Worm (Caenorhabditis elegans): ENCODE measurements around the gene T13C5.10.

Gene T13C5.10

ce11 chrX:6203315-6203714, 15.4 kb downstream of the T13C5.10 start:
- no peak for TF ChIP-seq ZK546.5 (tag; optimal IDR thresholded peaks at IDR 0.05)
- no peak for TF ChIP-seq gei-8 (GFP tag; optimal IDR thresholded peaks at IDR 0.05)
- TF ChIP-seq dmd-6 (GFP tag; IDR thresholded peaks at IDR 0.05) = peak; percentile 22; the same call in 1 of the 2 replicates
- TF ChIP-seq ceh-32 (tag; optimal IDR thresholded peaks at IDR 0.05; ENCODE audit: poor library complexity) = no peak
- TF ChIP-seq daf-16 (GFP tag; optimal IDR thresholded peaks at IDR 0.05) = no peak
- peak; percentile 41 for TF ChIP-seq daf-16 (tag; optimal IDR thresholded peaks at IDR 0.05)
- TF ChIP-seq php-3 (GFP tag; IDR thresholded peaks at IDR 0.05) = peak; percentile 60; the same call in 1 of the 2 replicates
- no peak for TF ChIP-seq hlh-30 (tag; optimal IDR thresholded peaks at IDR 0.05; ENCODE audit: insufficient read depth)
- peak; percentile 60 for TF ChIP-seq aha-1 (tag)
- TF ChIP-seq sdz-12 (GFP tag; optimal IDR thresholded peaks at IDR 0.05) = no peak
- TF ChIP-seq unc-39 (tag; optimal IDR thresholded peaks at IDR 0.05) = no peak

- TF ChIP-seq egl-27 (tag; optimal IDR thresholded peaks at IDR 0.05) = no peak
- peak; percentile 46 for TF ChIP-seq nhr-48 (tag; optimal IDR thresholded peaks at IDR 0.05)
- peak; percentile 35 for TF ChIP-seq nhr-11 (tag; optimal IDR thresholded peaks at IDR 0.05)
- TF ChIP-seq mxl-3 (GFP tag; optimal IDR thresholded peaks at IDR 0.05) = peak; percentile 37
- TF ChIP-seq nhr-77 (tag; optimal IDR thresholded peaks at IDR 0.05) = peak; percentile 6
- TF ChIP-seq saeg-2 (GFP tag; IDR thresholded peaks at IDR 0.05) = no peak
- peak in 1 of 2 experiments; percentile 49 for TF ChIP-seq mdl-1 (tag; optimal IDR thresholded peaks at IDR 0.05)
- peak; percentile 64 for TF ChIP-seq nhr-10 (tag; optimal IDR thresholded peaks at IDR 0.05)
- TF ChIP-seq Y75B8A.6 (GFP tag; IDR thresholded peaks at IDR 0.05) = no peak
- no peak for TF ChIP-seq dpl-1 (GFP tag; optimal IDR thresholded peaks at IDR 0.05)
- peak; percentile 84 for TF ChIP-seq hlh-30 (tag; optimal IDR thresholded peaks at IDR 0.05; ENCODE audit: insufficient read depth)
- TF ChIP-seq aly-2 (tag; optimal IDR thresholded peaks at IDR 0.05) = no peak
- peak; percentile 77 for TF ChIP-seq aha-1 (tag)
- no peak for TF ChIP-seq F37D6.2 (tag; optimal IDR thresholded peaks at IDR 0.05)
- TF ChIP-seq ceh-62 (tag; optimal IDR thresholded peaks at IDR 0.05) = no peak
- TF ChIP-seq dmd-6 (GFP tag; IDR thresholded peaks at IDR 0.05) = peak; percentile 70
- TF ChIP-seq nhr-237 (tag; optimal IDR thresholded peaks at IDR 0.05) = no peak
- TF ChIP-seq nhr-76 (tag; optimal IDR thresholded peaks at IDR 0.05) = no peak
- peak in 1 of 2 experiments; percentile 92 for TF ChIP-seq unc-62 (GFP tag; optimal IDR thresholded peaks at IDR 0.05 in 1 of 2)
- TF ChIP-seq unc-62 (tag; optimal IDR thresholded peaks at IDR 0.05) = no peak
- no peak for TF ChIP-seq ceh-28 (tag; optimal IDR thresholded peaks at IDR 0.05)
- TF ChIP-seq hif-1 (tag; optimal IDR thresholded peaks at IDR 0.05) = peak in 1 of 2 experiments; percentile 24
- TF ChIP-seq lin-29 (GFP tag; IDR thresholded peaks at IDR 0.05) = no peak
- no peak for TF ChIP-seq lin-15B (tag; optimal IDR thresholded peaks at IDR 0.05)
- TF ChIP-seq daf-16 (GFP tag; optimal IDR thresholded peaks at IDR 0.05) = peak in 1 of 2 experiments; percentile 22
- peak; percentile 53 for TF ChIP-seq daf-16 (tag; optimal IDR thresholded peaks at IDR 0.05)
- TF ChIP-seq T26A8.4 (GFP tag; IDR thresholded peaks at IDR 0.05) = no peak
- TF ChIP-seq tra-1 (GFP tag; IDR thresholded peaks at IDR 0.05) = no peak
- TF ChIP-seq dve-1 (tag; optimal IDR thresholded peaks at IDR 0.05; ENCODE audit: insufficient read depth) = peak; percentile 63
- TF ChIP-seq pha-4 (GFP tag; IDR thresholded peaks at IDR 0.05) = no peak
- TF ChIP-seq pha-4 (tag; optimal IDR thresholded peaks at IDR 0.05) = peak; percentile 5
- no peak for TF ChIP-seq snpc-1.2 (GFP tag; IDR thresholded peaks at IDR 0.05)
- peak; percentile 65 for TF ChIP-seq hlh-11 (tag; optimal IDR thresholded peaks at IDR 0.05)
- peak; percentile 37 for TF ChIP-seq ama-1 (optimal IDR thresholded peaks at IDR 0.05)
- TF ChIP-seq mep-1 (tag; optimal IDR thresholded peaks at IDR 0.05) = peak; percentile 59
- peak; percentile 68 for TF ChIP-seq nhr-28 (tag; optimal IDR thresholded peaks at IDR 0.05)
- TF ChIP-seq lsy-2 (tag; optimal IDR thresholded peaks at IDR 0.05) = peak in 1 of 2 experiments; percentile 40
- peak; percentile 14 for TF ChIP-seq nhr-25 (tag; optimal IDR thresholded peaks at IDR 0.05; ENCODE audit: borderline replicate concordance, insufficient read depth)
- no peak for TF ChIP-seq ceh-20 (GFP tag; IDR thresholded peaks at IDR 0.05)
These were observed 16.8 kb downstream of the T13C5.10 start, which contains the start of gene bca-1 for ce11 chrX:6204696-6205232. TSS of gene bca-1 (minus strand) at chrX:6204746.
